Worm (Caenorhabditis elegans): ENCODE measurements around the gene Y75B8A.32.

- TF ChIP-seq ama-1 (optimal IDR thresholded peaks at IDR 0.05) (no peak), ets-7 (tag; optimal IDR thresholded peaks at IDR 0.05) (no peak), pes-1 (GFP tag; IDR thresholded peaks at IDR 0.05) (no peak), tbx-11 (GFP tag; IDR thresholded peaks at IDR 0.05) (no peak)
Observed at ce11 chrIII:12315179-12315578, 43.2 kb downstream of the Y75B8A.32 start, which contains the start of gene Y75B8A.37.

Measured in whole organism, early embryonic.